Worm (Caenorhabditis elegans) whole organism, L1 larva: ENCODE measurements around the gene Y57G11C.51.

Experiments used
- egl-13 ChIP-seq: sonication (generic microtip); optimal IDR thresholded peaks from 2 replicates; lab custom pipeline; 2016; ENCODE audit warnings: missing genotype, missing genetic modification reagents, missing genetic modification characterization, missing compliant biosample characterization
- egl-27 ChIP-seq, 2 experiments: fragments of 150-350 bp in 1 of 2; sonication (generic microtip); optimal IDR thresholded peaks; 3 replicates each; lab custom pipeline; 2017 to 2018; ENCODE audit warnings: missing biosample characterization in 2 of 2, missing genetic modification characterization in 2 of 2, missing genetic modification reagents in 2 of 2
- elt-3 ChIP-seq, 6 experiments: fragments of 150-350 bp in 1 of 6; sonication (generic microtip); optimal IDR thresholded peaks; 2 replicates each; lab custom pipeline; 2017 to 2018; ENCODE audit warnings: missing biosample characterization in 6 of 6, missing genetic modification characterization in 6 of 6, inconsistent platforms in 1 of 6
- hpl-2 ChIP-seq: fragments of 150-350 bp; optimal IDR thresholded peaks from 2 replicates; lab custom pipeline; 2014; ENCODE audit warnings: missing biosample characterization, missing genetic modification reagents, missing genetic modification characterization
- lin-13 ChIP-seq: fragments of 150-350 bp; optimal IDR thresholded peaks from 2 replicates; lab custom pipeline; 2014; ENCODE audit warnings: missing biosample characterization, missing genetic modification reagents, missing genetic modification characterization
- mdl-1 ChIP-seq, 2 experiments: fragments of 150-350 bp; optimal IDR thresholded peaks; 2 replicates each; lab custom pipeline; 2014 to 2017; ENCODE audit warnings: missing biosample characterization in 2 of 2, missing genetic modification characterization in 2 of 2, inconsistent platforms in 1 of 2
- nhr-11 ChIP-seq: fragments of 150-350 bp; optimal IDR thresholded peaks from 2 replicates; lab custom pipeline; 2014; ENCODE audit warnings: missing biosample characterization, missing genetic modification characterization
- nhr-237 ChIP-seq: fragments of 150-350 bp; optimal IDR thresholded peaks from 2 replicates; lab custom pipeline; 2014; ENCODE audit warnings: missing biosample characterization, missing genetic modification characterization
- skn-1 ChIP-seq: fragments of 150-350 bp; optimal IDR thresholded peaks from 2 replicates; lab custom pipeline; 2014; ENCODE audit warnings: missing biosample characterization, missing genetic modification characterization
- snpc-4 ChIP-seq: fragments of 150-350 bp; optimal IDR thresholded peaks from 2 replicates; lab custom pipeline; 2014; ENCODE audit warnings: missing biosample characterization, missing genetic modification characterization
- sox-4 ChIP-seq: sonication (generic microtip); optimal IDR thresholded peaks from 2 replicates; lab custom pipeline; 2016; ENCODE audit warnings: missing genetic modification characterization, missing compliant biosample characterization
- unc-62 ChIP-seq: fragments of 150-350 bp; optimal IDR thresholded peaks from 2 replicates; lab custom pipeline; 2014; ENCODE audit warnings: missing biosample characterization, missing genetic modification reagents, missing genetic modification characterization

- TF ChIP-seq lin-13 (GFP tag; lab: Kevin White, UChicago) (no peak), sox-4 (tag; lab: Kevin White, UChicago) (no peak), unc-62 (GFP tag; lab: Kevin White, UChicago) (no peak), snpc-4 (tag; lab: Kevin White, UChicago) (no peak), hpl-2 (GFP tag; lab: Kevin White, UChicago) (no peak), skn-1 (tag; lab: Kevin White, UChicago) (no peak), nhr-11 (tag; lab: Kevin White, UChicago) (no peak), egl-13 (tag; lab: Kevin White, UChicago) (no peak), mdl-1 (tag; optimal IDR thresholded peaks at IDR 0.05; lab: Kevin White, UChicago) (no peak), nhr-237 (tag; lab: Kevin White, UChicago) (no peak), egl-27 (tag; optimal IDR thresholded peaks at IDR 0.05; lab: Kevin White, UChicago) (no peak), elt-3 (tag; optimal IDR thresholded peaks at IDR 0.05; lab: Kevin White, UChicago) (no peak)
Measured at ce11 chrIV:14797849-14798248, 23.5 kb upstream of the Y57G11C.51 start, which contains the start of gene arl-8.
